Worm (Caenorhabditis elegans): ENCODE results near the gene K09H11.6.

- TF ChIP-seq unc-130 (GFP tag; optimal IDR thresholded peaks at IDR 0.05) (no peak), ztf-18 (tag; optimal IDR thresholded peaks at IDR 0.05) (no peak), sdz-38 (tag; optimal IDR thresholded peaks at IDR 0.05) (no peak), B0035.1 (tag; optimal IDR thresholded peaks at IDR 0.05) (no peak)
These were observed 38.4 kb downstream of the K09H11.6 start for ce11 chrV:5697581-5697980.
